Worm (Caenorhabditis elegans): ENCODE data around the gene F44B9.5.

DNA sequence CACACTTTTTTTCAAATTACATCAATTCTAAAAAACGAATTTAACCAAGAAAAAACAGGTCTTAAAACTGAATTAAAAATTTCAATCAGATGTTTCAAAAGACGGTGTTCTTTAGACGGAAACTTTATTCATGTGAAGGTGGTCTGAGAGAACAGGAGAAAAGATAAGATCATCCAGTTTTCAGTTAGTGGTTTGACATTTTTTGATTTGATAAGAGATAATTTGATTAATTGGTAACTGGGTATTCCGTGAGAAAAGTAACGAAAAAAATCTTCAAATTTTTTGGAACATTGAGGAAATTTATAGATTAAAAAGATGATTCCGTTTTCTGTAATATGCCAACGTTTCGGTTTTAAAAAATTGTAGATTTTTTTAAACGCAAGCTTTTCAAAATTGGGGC lies 20.2 kb upstream of the F44B9.5 start:
- TF ChIP-seq lin-11 (tag; optimal IDR thresholded peaks at IDR 0.05) (no peak), gmeb-1 (tag; optimal IDR thresholded peaks at IDR 0.05) (no peak), unc-39 (tag; optimal IDR thresholded peaks at IDR 0.05) (no peak), mdl-1 (tag; optimal IDR thresholded peaks at IDR 0.05) (no peak), nhr-23 (tag; optimal IDR thresholded peaks at IDR 0.05) (no peak), mbf-1 (tag; optimal IDR thresholded peaks at IDR 0.05) (no peak)
